Fruit fly (Drosophila melanogaster) whole organism: ENCODE data around the gene Kyat.

Experiments
- CG8478 ChIP-seq: fragments of >200 bp; optimal IDR thresholded peaks from 2 replicates; lab custom pipeline; 2018; ENCODE audit warnings: inconsistent platforms
- pan ChIP-seq: fragments of >200 bp; optimal IDR thresholded peaks from 2 replicates; lab custom pipeline; 2017
- psq ChIP-seq: fragments of >200 bp; optimal IDR thresholded peaks from 2 replicates; lab custom pipeline; 2017
- usp ChIP-seq: fragments of >200 bp; optimal IDR thresholded peaks from 2 replicates; lab custom pipeline; 2017; ENCODE audit warnings: missing biosample characterization, missing genetic modification characterization, mixed read lengths

- no peak for TF ChIP-seq usp
- TF ChIP-seq psq (lab: Kevin White, UChicago), result no peak
- TF ChIP-seq CG8478 (lab: Kevin White, UChicago), result no peak
- TF ChIP-seq pan, result no peak
Measured at dm6 chr3R:11786695-11787226, 35.5 kb downstream of the Kyat start, which contains the start of the genes prd1 and HisCl1.
